Fruit fly (Drosophila melanogaster): ENCODE data around the gene Rab11.

DNA sequence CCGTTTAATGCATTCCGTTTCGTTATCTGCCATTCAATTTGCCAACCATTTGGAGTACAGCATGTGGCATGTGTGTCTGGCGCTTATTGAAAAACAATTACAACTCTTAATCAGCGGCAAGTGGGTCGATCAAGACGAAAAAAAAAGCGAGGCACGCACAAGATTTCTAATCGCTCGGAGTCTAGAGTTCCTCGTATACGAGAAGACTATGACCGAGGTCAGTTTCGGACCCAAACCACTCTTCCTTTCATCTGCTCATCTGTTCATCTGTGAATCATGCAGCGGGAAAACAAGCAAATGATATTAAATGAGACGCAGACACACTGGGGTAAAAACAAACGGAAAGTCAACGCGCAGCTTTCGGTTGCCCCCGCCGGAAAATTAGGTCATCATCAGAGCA, 19.7 kb upstream of the Rab11 start:
- TF ChIP-seq CG4496 (GFP tag; IDR thresholded peaks at IDR 0.05) (peak; percentile 40; the same call in 1 of the 3 replicates), CG12605 (GFP tag; IDR thresholded peaks at IDR 0.05) (no peak), CG14655 (GFP tag; optimal IDR thresholded peaks at IDR 0.05) (no peak)

Measured in whole organism, pupa.